Worm (Caenorhabditis elegans): ENCODE measurements around the gene F37C12.10.
A peak's percentile ranks its signal among the peaks of the same experiment; 100 is the strongest.

F37C12.10 gene

ce11 chrIII:7188300-7189052, at the start of gene F37C12.10, which contains the start of gene F37C12.21:
TSS of gene F37C12.10 (minus strand) at chrIII:7188384.
TSS of gene F37C12.21 (plus strand) at chrIII:7188357.
- TF ChIP-seq F13H6.1 (tag; optimal IDR thresholded peaks at IDR 0.05) (no peak), pqm-1 (tag; optimal IDR thresholded peaks at IDR 0.05) (no peak), ceh-19 (GFP tag; optimal IDR thresholded peaks at IDR 0.05) (no peak), K09A11.1 (tag; optimal IDR thresholded peaks at IDR 0.05; ENCODE audit: insufficient read depth) (no peak), hlh-8 (tag; optimal IDR thresholded peaks at IDR 0.05) (no peak), elt-2 (tag; optimal IDR thresholded peaks at IDR 0.05) (peak; percentile 49)

- TF ChIP-seq nfya-1 (tag; optimal IDR thresholded peaks at IDR 0.05) (peak; percentile 24), sox-4 (tag; optimal IDR thresholded peaks at IDR 0.05) (no peak)
Observed at ce11 chrIII:7234148-7234547, 46.0 kb upstream of the F37C12.10 start, which contains the start of gene ndus-8. TSS of gene ndus-8 (minus strand) at chrIII:7234202.

- TF ChIP-seq Y22D7AL.16 (tag; optimal IDR thresholded peaks at IDR 0.05) (no peak), che-1 (tag; optimal IDR thresholded peaks at IDR 0.05) (no peak), lim-6 (tag; optimal IDR thresholded peaks at IDR 0.05) (no peak)
Observed at ce11 chrIII:7232782-7233181, 44.6 kb upstream of the F37C12.10 start, which contains the start of gene adr-2. TSS of gene adr-2 (minus strand) at chrIII:7232882.

ce11 chrIII:7230841-7231240, 42.7 kb upstream of the F37C12.10 start, which contains the start of gene R151.10:
TSS of gene R151.10 (minus strand) at chrIII:7230941.
- no peak for TF ChIP-seq hlh-6 (tag; optimal IDR thresholded peaks at IDR 0.05)
- no peak for TF ChIP-seq elt-4 (tag; optimal IDR thresholded peaks at IDR 0.05)
- TF ChIP-seq ceh-48 (tag; optimal IDR thresholded peaks at IDR 0.05) = no peak
- TF ChIP-seq K02D7.2 (tag; optimal IDR thresholded peaks at IDR 0.05) = no peak
- no peak for TF ChIP-seq nhr-232 (tag; optimal IDR thresholded peaks at IDR 0.05)
- no peak for TF ChIP-seq fkh-6 (tag; optimal IDR thresholded peaks at IDR 0.05)
- TF ChIP-seq hlh-8 (tag; optimal IDR thresholded peaks at IDR 0.05) = no peak
- TF ChIP-seq K09A11.1 (tag; optimal IDR thresholded peaks at IDR 0.05; ENCODE audit: insufficient read depth) = no peak
- TF ChIP-seq ceh-14 (tag; optimal IDR thresholded peaks at IDR 0.05) = no peak
- TF ChIP-seq pag-3 (tag; optimal IDR thresholded peaks at IDR 0.05; ENCODE audit: borderline replicate concordance) = no peak
- TF ChIP-seq ztf-16 (tag; optimal IDR thresholded peaks at IDR 0.05) = no peak
- TF ChIP-seq ama-1 (optimal IDR thresholded peaks at IDR 0.05) = no peak
- TF ChIP-seq nfya-1 (tag; optimal IDR thresholded peaks at IDR 0.05) = no peak
- TF ChIP-seq hlh-15 (tag; optimal IDR thresholded peaks at IDR 0.05) = no peak
- no peak for TF ChIP-seq pha-4 (tag; optimal IDR thresholded peaks at IDR 0.05)
- TF ChIP-seq pat-9 (tag; optimal IDR thresholded peaks at IDR 0.05) = no peak
- no peak for TF ChIP-seq C08G9.2 (tag; optimal IDR thresholded peaks at IDR 0.05)

DNA sequence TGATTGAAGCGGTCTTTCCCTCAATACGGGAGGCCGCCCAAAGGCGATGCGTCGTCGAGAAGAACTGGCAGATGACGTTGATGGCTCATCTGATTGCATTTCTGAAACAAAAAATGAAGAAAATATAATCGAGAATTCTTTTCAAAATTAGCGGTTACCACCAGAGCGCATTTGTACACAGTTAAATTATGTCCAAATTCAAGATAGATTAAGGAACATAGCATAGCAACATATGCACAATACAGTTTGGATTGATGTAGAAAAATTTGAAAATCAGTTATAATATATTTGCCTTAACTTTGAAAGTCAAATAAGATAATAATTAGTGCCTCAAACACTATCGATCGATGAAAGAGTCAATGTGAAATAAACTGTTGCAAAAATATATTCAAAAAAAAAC, 41.5 kb upstream of the F37C12.10 start, which contains the start of gene R151.8:
Gene R151.8, minus strand, starts transcription at position 101 of the 400 bp plus-strand sequence.
- TF ChIP-seq ceh-18 (tag; optimal IDR thresholded peaks at IDR 0.05) (no peak), ceh-9 (tag; optimal IDR thresholded peaks at IDR 0.05) (no peak), pag-3 (tag; optimal IDR thresholded peaks at IDR 0.05; ENCODE audit: borderline replicate concordance) (no peak), zip-5 (tag; optimal IDR thresholded peaks at IDR 0.05) (no peak), ref-2 (tag; optimal IDR thresholded peaks at IDR 0.05) (no peak)

ce11 chrIII:7226607-7227006, 38.4 kb upstream of the F37C12.10 start, which contains the start of gene hsp-75:
TSS of gene hsp-75 (minus strand) at chrIII:7226707.
- TF ChIP-seq pha-2 (tag; optimal IDR thresholded peaks at IDR 0.05) = no peak
- TF ChIP-seq ceh-9 (tag; optimal IDR thresholded peaks at IDR 0.05) = no peak
- TF ChIP-seq sdc-2 (tag; optimal IDR thresholded peaks at IDR 0.05) = no peak
- TF ChIP-seq hlh-6 (tag; optimal IDR thresholded peaks at IDR 0.05) = no peak
- no peak for TF ChIP-seq lim-6 (tag; optimal IDR thresholded peaks at IDR 0.05)
- no peak for TF ChIP-seq elt-2 (tag; optimal IDR thresholded peaks at IDR 0.05)
- no peak for TF ChIP-seq syd-9 (tag; optimal IDR thresholded peaks at IDR 0.05)
- no peak for TF ChIP-seq Y22D7AL.16 (tag; optimal IDR thresholded peaks at IDR 0.05)
- no peak for TF ChIP-seq fkh-6 (tag; optimal IDR thresholded peaks at IDR 0.05)
- no peak for TF ChIP-seq ceh-34 (tag; optimal IDR thresholded peaks at IDR 0.05)

Data from whole organism, late embryonic.